Worm (Caenorhabditis elegans) whole organism, young adult: ENCODE results near the gene usp-46.

Experiments used
- B0261.1 ChIP-seq: sonication (generic microtip); optimal IDR thresholded peaks from 2 replicates; lab custom pipeline; 2016; ENCODE audit warnings: mild to moderate bottlenecking, missing genetic modification characterization, moderate library complexity, missing compliant biosample characterization
- C06A6.2 ChIP-seq: fragments of 200-800 bp; sonication (Bioruptor generic); conservative IDR thresholded peaks from 2 replicates; pipeline ENCODE4 v1.3.6; 2022; ENCODE audit warnings: missing genetic modification characterization, missing compliant biosample characterization
- F52B5.7 ChIP-seq: sonication (generic microtip); optimal IDR thresholded peaks from 2 replicates; lab custom pipeline; 2016; ENCODE audit warnings: mild to moderate bottlenecking, missing genetic modification characterization, missing compliant biosample characterization
- F55B11.4 ChIP-seq: sonication (generic microtip); optimal IDR thresholded peaks from 2 replicates; lab custom pipeline; 2016; ENCODE audit warnings: missing compliant biosample characterization, missing genetic modification characterization, borderline replicate concordance; ENCODE audit not compliant: insufficient read depth
- T26A5.8 ChIP-seq: sonication (generic microtip); optimal IDR thresholded peaks from 2 replicates; lab custom pipeline; 2016; ENCODE audit warnings: missing genetic modification characterization, missing compliant biosample characterization
- ZK185.1 ChIP-seq: sonication (generic microtip); optimal IDR thresholded peaks from 2 replicates; lab custom pipeline; 2016; ENCODE audit warnings: mild to moderate bottlenecking, missing genetic modification characterization, missing compliant biosample characterization; ENCODE audit not compliant: poor library complexity, severe bottlenecking
- attf-3 ChIP-seq: fragments of 200-800 bp; sonication (Bioruptor generic); conservative IDR thresholded peaks from 2 replicates; pipeline ENCODE4 v1.3.6; 2022; ENCODE audit warnings: missing genetic modification reagents, missing genetic modification characterization, missing compliant biosample characterization
- attf-6 ChIP-seq: fragments of 200-800 bp; sonication (Bioruptor generic); IDR thresholded peaks from 2 replicates; pipeline ENCODE4 v1.3.6; 2022; ENCODE audit warnings: missing genetic modification reagents, missing genetic modification characterization, missing compliant biosample characterization
- bed-1 ChIP-seq: fragments of 200-800 bp; sonication (Bioruptor generic); IDR thresholded peaks from 2 replicates; pipeline ENCODE4 v1.3.6; 2022; ENCODE audit warnings: missing genetic modification reagents, missing genetic modification characterization, missing compliant biosample characterization
- cebp-1 ChIP-seq, 2 experiments: fragments of 200-800 bp in 1 of 2; sonication (Bioruptor generic) in 1 of 2; sonication (generic microtip) in 1 of 2; IDR thresholded peaks in 1 of 2; optimal IDR thresholded peaks in 1 of 2; 2 replicates each; pipeline versions ENCODE4 v1.3.6 to Lab custom; 2017 to 2022; ENCODE audit warnings: missing compliant biosample characterization in 2 of 2, missing genetic modification characterization in 2 of 2, mild to moderate bottlenecking in 1 of 2, missing genetic modification reagents in 1 of 2, moderate library complexity in 1 of 2
- cebp-2 ChIP-seq: fragments of 200-800 bp; sonication (Bioruptor generic); IDR thresholded peaks from 2 replicates; pipeline ENCODE4 v1.3.6; 2022; ENCODE audit warnings: missing genetic modification characterization, missing compliant biosample characterization
- ceh-100 ChIP-seq: fragments of 200-800 bp; sonication (Bioruptor generic); IDR thresholded peaks from 2 replicates; pipeline ENCODE4 v1.3.6; 2022; ENCODE audit warnings: missing genetic modification reagents, missing genetic modification characterization, missing compliant biosample characterization
- die-1 ChIP-seq: sonication (generic microtip); optimal IDR thresholded peaks from 2 replicates; lab custom pipeline; 2016; ENCODE audit warnings: missing genotype, mild to moderate bottlenecking, missing genetic modification characterization, missing compliant biosample characterization
- hmg-1.2 ChIP-seq: fragments of 200-800 bp; sonication (Bioruptor generic); IDR thresholded peaks from 2 replicates; pipeline ENCODE4 v1.3.6; 2022; ENCODE audit warnings: missing genetic modification reagents, missing genetic modification characterization, missing compliant biosample characterization
- hrde-1 ChIP-seq: sonication (generic microtip); optimal IDR thresholded peaks from 2 replicates; lab custom pipeline; 2016; ENCODE audit warnings: missing genetic modification characterization, mild to moderate bottlenecking, missing compliant biosample characterization, moderate library complexity, missing genotype, missing genetic modification reagents, borderline replicate concordance
- lsy-27 ChIP-seq: sonication (generic microtip); optimal IDR thresholded peaks from 2 replicates; lab custom pipeline; 2017; ENCODE audit warnings: missing genetic modification characterization, mild to moderate bottlenecking, missing compliant biosample characterization, antibody characterized with exemption, missing genotype, borderline replicate concordance; ENCODE audit not compliant: insufficient read depth
- madf-10 ChIP-seq: sonication (generic microtip); optimal IDR thresholded peaks from 2 replicates; lab custom pipeline; 2016; ENCODE audit warnings: mild to moderate bottlenecking, missing genetic modification characterization, missing compliant biosample characterization
- madf-3 ChIP-seq: fragments of 200-800 bp; sonication (Bioruptor generic); IDR thresholded peaks from 2 replicates; pipeline ENCODE4 v1.3.6; 2022; ENCODE audit warnings: missing genetic modification reagents, missing genetic modification characterization, missing compliant biosample characterization
- mcd-1 ChIP-seq: fragments of 200-800 bp; sonication (Bioruptor generic); IDR thresholded peaks from 2 replicates; pipeline ENCODE4 v1.3.6; 2022; ENCODE audit warnings: missing genetic modification reagents, missing genetic modification characterization, missing compliant biosample characterization
- mel-28 ChIP-seq: sonication (generic microtip); optimal IDR thresholded peaks from 2 replicates; lab custom pipeline; 2016; ENCODE audit warnings: borderline replicate concordance, mild to moderate bottlenecking, missing genetic modification characterization, missing compliant biosample characterization
- nhr-120 ChIP-seq: fragments of 200-800 bp; sonication (Bioruptor generic); IDR thresholded peaks from 2 replicates; pipeline ENCODE4 v1.3.6; 2022; ENCODE audit warnings: missing genetic modification characterization, missing compliant biosample characterization
- nhr-90 ChIP-seq: sonication (generic microtip); optimal IDR thresholded peaks from 2 replicates; lab custom pipeline; 2016; ENCODE audit warnings: missing genotype, mild to moderate bottlenecking, missing genetic modification characterization, missing compliant biosample characterization
- pbrm-1 ChIP-seq: fragments of 200-800 bp; sonication (Bioruptor generic); IDR thresholded peaks from 2 replicates; pipeline ENCODE4 v1.3.6; 2022; ENCODE audit warnings: missing genetic modification reagents, missing genetic modification characterization, missing compliant biosample characterization
- pha-4 ChIP-seq: fragments of 150-350 bp; sonication (generic microtip); optimal IDR thresholded peaks from 2 replicates; lab custom pipeline; 2014; ENCODE audit warnings: missing biosample characterization, missing genetic modification reagents, missing genetic modification characterization
- snpc-3.4 ChIP-seq: sonication (generic microtip); optimal IDR thresholded peaks from 2 replicates; lab custom pipeline; 2017; ENCODE audit warnings: missing genetic modification characterization, mild to moderate bottlenecking, missing compliant biosample characterization, antibody characterized with exemption, moderate library complexity, missing genotype, missing genetic modification reagents
- snpc-4 ChIP-seq, 5 experiments: fragments of 150-350 bp in 1 of 5; sonication (generic microtip) in 4 of 5; optimal IDR thresholded peaks; 2 replicates each; lab custom pipeline; 2014 to 2018; ENCODE audit warnings: missing genetic modification characterization in 5 of 5, missing biosample characterization in 3 of 5, antibody characterized with exemption in 2 of 5, mild to moderate bottlenecking in 2 of 5, missing compliant biosample characterization in 2 of 5, missing genotype in 2 of 5, moderate library complexity in 2 of 5, missing genetic modification reagents in 1 of 5
- sptf-2 ChIP-seq: fragments of 200-800 bp; sonication (Bioruptor generic); optimal IDR thresholded peaks from 2 replicates; lab custom pipeline; 2018; ENCODE audit warnings: mild to moderate bottlenecking, missing genetic modification characterization, missing compliant biosample characterization
- tbp1 ChIP-seq: fragments of 200-800 bp; sonication (Bioruptor generic); optimal IDR thresholded peaks from 2 replicates; lab custom pipeline; 2018; ENCODE audit warnings: mild to moderate bottlenecking, missing genetic modification characterization, missing compliant biosample characterization
- tbx-9 ChIP-seq: sonication (generic microtip); optimal IDR thresholded peaks from 2 replicates; lab custom pipeline; 2016; ENCODE audit warnings: borderline replicate concordance, missing genetic modification characterization, inconsistent platforms, missing compliant biosample characterization
- tlf-1 ChIP-seq: fragments of 200-800 bp; sonication (Bioruptor generic); optimal IDR thresholded peaks from 2 replicates; lab custom pipeline; 2018; ENCODE audit warnings: mild to moderate bottlenecking, missing genetic modification characterization, missing compliant biosample characterization
- zfh-2 ChIP-seq: fragments of 200-800 bp; sonication (Bioruptor generic); conservative IDR thresholded peaks from 2 replicates; pipeline ENCODE4 v1.3.6; 2022; ENCODE audit warnings: missing genetic modification reagents, missing genetic modification characterization, missing compliant biosample characterization
- zim-3 ChIP-seq: sonication (generic microtip); optimal IDR thresholded peaks from 2 replicates; lab custom pipeline; 2017; ENCODE audit warnings: mild to moderate bottlenecking, missing genetic modification characterization, moderate library complexity, missing compliant biosample characterization
- ztf-26 ChIP-seq: sonication (generic microtip); optimal IDR thresholded peaks from 2 replicates; lab custom pipeline; 2017; ENCODE audit warnings: missing genetic modification characterization, missing compliant biosample characterization
- ztf-3 ChIP-seq: fragments of 200-800 bp; sonication (Bioruptor generic); optimal IDR thresholded peaks from 2 replicates; lab custom pipeline; 2018; ENCODE audit warnings: mild to moderate bottlenecking, missing genetic modification characterization, missing compliant biosample characterization
- ztf-6 ChIP-seq: fragments of 200-800 bp; sonication (Bioruptor generic); IDR thresholded peaks from 2 replicates; pipeline ENCODE4 v1.3.6; 2022; ENCODE audit warnings: missing genetic modification reagents, missing genetic modification characterization, missing compliant biosample characterization

The usp-46 gene

ce11 chrIII:9765465-9765900 is 10.9 kb upstream of the usp-46 start (continued):
- TF ChIP-seq mel-28 (peak; percentile 56), attf-3 (peak; percentile 74), cebp-2 (peak; percentile 95), tbx-9 (tag; lab: Kevin White, UChicago) (no peak), F52B5.7 (tag; lab: Kevin White, UChicago) (peak; percentile 97), snpc-3.4 (tag; lab: Kevin White, UChicago) (peak; percentile 55), zim-3 (tag; lab: Kevin White, UChicago) (peak; percentile 94), attf-6 (GFP tag; lab: Robert Waterston, UW) (peak; percentile 44; the same call in 1 of the 2 replicates), ztf-26 (tag; lab: Kevin White, UChicago) (peak; percentile 98), B0261.1 (tag; lab: Kevin White, UChicago) (peak; percentile 41), C06A6.2 (GFP tag; lab: Robert Waterston, UW) (peak; percentile 97), zfh-2 (GFP tag; lab: Robert Waterston, UW) (peak; percentile 99), tlf-1 (GFP tag; lab: Kevin White, UChicago) (peak; percentile 97), ztf-3 (GFP tag; lab: Kevin White, UChicago) (peak; percentile 97)

- TF ChIP-seq nhr-120 (GFP tag; lab: Robert Waterston, UW) (no peak), sptf-2 (GFP tag; lab: Kevin White, UChicago) (no peak), hrde-1 (tag; lab: Kevin White, UChicago) (no peak), snpc-4 (GFP tag; optimal IDR thresholded peaks at IDR 0.05; lab: Kevin White, UChicago) (no peak), snpc-4 (tag; optimal IDR thresholded peaks at IDR 0.05; lab: Kevin White, UChicago) (no peak), ceh-100 (GFP tag; lab: Robert Waterston, UW) (no peak), hmg-1.2 (GFP tag; lab: Robert Waterston, UW) (peak; percentile 90), die-1 (tag; lab: Kevin White, UChicago) (no peak), ztf-6 (no peak), F55B11.4 (tag; lab: Kevin White, UChicago) (no peak), cebp-2 (no peak), T26A5.8 (no peak), pha-4 (tag; lab: Kevin White, UChicago) (no peak), mcd-1 (GFP tag; lab: Robert Waterston, UW) (0 out of 2 replicates have a peak, but pooled peaks have one; percentile 5), cebp-1 (GFP tag; IDR thresholded peaks at IDR 0.05; lab: Robert Waterston, UW) (no peak), cebp-1 (tag; optimal IDR thresholded peaks at IDR 0.05; lab: Kevin White, UChicago) (no peak), bed-1 (no peak), lsy-27 (tag; lab: Kevin White, UChicago) (no peak), madf-3 (GFP tag; lab: Robert Waterston, UW) (0 out of 2 replicates have a peak, but pooled peaks have one; percentile 58), madf-10 (tag; lab: Kevin White, UChicago) (no peak), ZK185.1 (no peak), tbp1 (no peak), nhr-90 (tag; lab: Kevin White, UChicago) (no peak), pbrm-1 (0 out of 2 replicates have a peak, but pooled peaks have one; percentile 11)
Measured at ce11 chrIII:9766175-9766574, 10.2 kb upstream of the usp-46 start, which contains the start of gene cbp-1. Gene cbp-1, plus strand, starts transcription at chrIII:9766509.
